Fruit fly (Drosophila melanogaster): ENCODE results near the gene Pglym87.

DNA sequence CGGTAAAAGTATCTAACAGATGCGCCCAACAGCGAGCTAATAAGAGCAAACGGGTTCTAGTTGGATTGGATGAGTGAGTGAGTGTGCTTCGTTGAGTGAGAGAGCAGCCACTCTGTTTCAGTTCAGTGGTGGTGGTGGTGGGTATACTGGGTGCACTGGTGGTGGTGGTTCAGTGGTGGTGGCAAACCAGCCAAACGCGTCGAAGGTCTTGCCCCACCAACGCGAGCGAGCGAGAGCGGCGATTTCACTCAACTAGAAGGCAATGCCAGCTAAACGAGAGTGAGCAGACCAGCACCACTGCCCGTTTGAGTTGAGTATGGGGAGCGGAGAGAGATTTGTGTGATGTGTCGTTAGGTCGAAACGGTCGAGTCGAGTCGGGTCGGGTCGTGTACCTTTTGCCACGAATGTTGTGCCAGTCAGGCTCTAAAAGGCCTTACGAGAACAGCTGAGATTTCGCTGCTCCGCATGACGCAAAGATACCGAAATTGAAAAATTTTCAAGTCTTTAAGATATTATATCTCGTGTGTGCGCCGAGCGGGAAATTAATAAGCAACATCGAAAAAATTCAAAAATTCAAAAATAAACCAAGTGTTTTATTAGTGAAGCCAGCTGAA lies 48.3 kb upstream of the Pglym87 start:
- TF ChIP-seq CG32264 (GFP tag; optimal IDR thresholded peaks at IDR 0.05) (no peak), foxo (GFP tag; optimal IDR thresholded peaks at IDR 0.05) (peak in 1 of 2 experiments; percentile 7), Jra (GFP tag; optimal IDR thresholded peaks at IDR 0.05) (no peak), brk (GFP tag; optimal IDR thresholded peaks at IDR 0.05) (no peak), br (GFP tag; optimal IDR thresholded peaks at IDR 0.05) (peak; percentile 17), pan (optimal IDR thresholded peaks at IDR 0.05) (no peak), dl (GFP tag; optimal IDR thresholded peaks at IDR 0.05; ENCODE audit: insufficient read depth in 1 of 2, partially characterized antibody in 2 of 2) (peak in 1 of 2 experiments; percentile 13)
